Fruit fly (Drosophila melanogaster): ENCODE results near the gene CG9121.

Gene CG9121

DNA sequence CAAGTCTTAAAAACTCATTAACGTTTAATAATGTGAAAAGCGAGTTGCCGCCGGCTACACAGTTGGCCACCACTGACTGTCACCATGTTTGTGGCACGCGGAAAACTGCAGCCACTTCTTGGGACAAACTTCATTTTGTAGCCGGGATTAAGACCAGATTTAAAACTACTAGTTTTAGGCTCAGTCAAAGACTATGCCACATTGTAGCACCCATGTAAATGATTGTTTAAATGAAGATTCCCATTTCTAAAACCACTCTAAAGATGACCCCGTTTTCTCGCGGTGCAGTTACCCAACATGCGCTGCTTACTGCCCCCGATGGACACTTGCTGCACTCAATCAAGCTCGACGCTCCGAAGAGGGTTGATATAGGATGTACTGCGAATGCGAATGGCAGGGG lies 39.5 kb upstream of the CG9121 start (continued):
- TF ChIP-seq CG8632 (GFP tag; optimal IDR thresholded peaks at IDR 0.05) (peak; percentile 35), CG11294 (GFP tag; IDR thresholded peaks at IDR 0.05) (peak; percentile 16; the same call in 1 of the 2 replicates), eg (GFP tag; IDR thresholded peaks at IDR 0.05) (peak; percentile 70; the same call in 2 of the 3 replicates), CG6792 (GFP tag; optimal IDR thresholded peaks at IDR 0.05) (peak; percentile 23), fd59A (GFP tag; optimal IDR thresholded peaks at IDR 0.05) (peak; percentile 4), CG8319 (GFP tag; optimal IDR thresholded peaks at IDR 0.05) (no peak), salr (GFP tag; optimal IDR thresholded peaks at IDR 0.05) (peak in 1 of 2 experiments; percentile 46), CG6276 (GFP tag; optimal IDR thresholded peaks at IDR 0.05) (peak; percentile 24), OdsH (GFP tag; optimal IDR thresholded peaks at IDR 0.05) (peak; percentile 41), CG9139 (GFP tag; optimal IDR thresholded peaks at IDR 0.05) (no peak), svp (GFP tag) (no peak), CG11762 (GFP tag; optimal IDR thresholded peaks at IDR 0.05; ENCODE audit: insufficient read depth) (no peak), topi (GFP tag; optimal IDR thresholded peaks at IDR 0.05) (peak; percentile 12), fd85E (GFP tag; optimal IDR thresholded peaks at IDR 0.05) (no peak), ss (GFP tag; optimal IDR thresholded peaks at IDR 0.05) (no peak), Hr38 (GFP tag; optimal IDR thresholded peaks at IDR 0.05) (no peak), pdm3 (GFP tag; optimal IDR thresholded peaks at IDR 0.05) (peak; percentile 42)

DNA sequence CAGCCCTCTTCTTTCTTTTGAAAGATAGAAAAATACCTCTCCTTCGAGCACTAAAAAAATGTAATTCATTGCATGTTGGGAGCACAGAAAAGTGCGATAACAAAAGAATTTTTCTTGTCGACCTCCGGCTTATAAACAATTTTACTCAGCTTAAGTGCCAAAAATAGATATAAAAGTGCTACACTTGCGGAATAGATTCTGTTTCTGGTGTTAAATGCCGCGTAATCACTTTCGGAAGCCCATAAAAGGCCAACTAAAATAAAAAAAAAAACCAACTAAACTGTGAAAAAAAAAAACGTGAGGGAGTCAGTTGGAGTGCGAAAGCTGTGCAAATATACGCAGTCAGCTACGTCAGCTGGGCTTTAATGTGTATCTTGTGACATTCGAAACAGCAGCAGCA lies 38.8 kb upstream of the CG9121 start:
- TF ChIP-seq eg (GFP tag; IDR thresholded peaks at IDR 0.05) (0 out of 3 replicates have a peak, but pooled peaks have one; percentile 13), Smox (GFP tag; optimal IDR thresholded peaks at IDR 0.05) (no peak), Hr39 (GFP tag; optimal IDR thresholded peaks at IDR 0.05) (no peak), CG6276 (GFP tag; optimal IDR thresholded peaks at IDR 0.05) (no peak), spab (GFP tag; optimal IDR thresholded peaks at IDR 0.05) (no peak), CG31627 (GFP tag; optimal IDR thresholded peaks at IDR 0.05) (no peak), vri (GFP tag; optimal IDR thresholded peaks at IDR 0.05) (no peak), CG9139 (GFP tag; optimal IDR thresholded peaks at IDR 0.05) (no peak), fkh (GFP tag; optimal IDR thresholded peaks at IDR 0.05) (peak; percentile 32), CG11294 (GFP tag; IDR thresholded peaks at IDR 0.05) (no peak), acj6 (GFP tag; optimal IDR thresholded peaks at IDR 0.05) (no peak), Blimp-1 (GFP tag; optimal IDR thresholded peaks at IDR 0.05) (no peak), topi (GFP tag; optimal IDR thresholded peaks at IDR 0.05) (no peak), Ets21C (GFP tag; optimal IDR thresholded peaks at IDR 0.05) (no peak), CG6163 (GFP tag; IDR thresholded peaks at IDR 0.05) (no peak)

- TF ChIP-seq dsx (GFP tag; optimal IDR thresholded peaks at IDR 0.05; ENCODE audit: poor library complexity, severe bottlenecking) (no peak), fd59A (GFP tag; optimal IDR thresholded peaks at IDR 0.05) (no peak), CG3032 (tag; optimal IDR thresholded peaks at IDR 0.05) (no peak)
Measured at dm6 chr2L:5088649-5089270, 37.9 kb upstream of the CG9121 start.

DNA sequence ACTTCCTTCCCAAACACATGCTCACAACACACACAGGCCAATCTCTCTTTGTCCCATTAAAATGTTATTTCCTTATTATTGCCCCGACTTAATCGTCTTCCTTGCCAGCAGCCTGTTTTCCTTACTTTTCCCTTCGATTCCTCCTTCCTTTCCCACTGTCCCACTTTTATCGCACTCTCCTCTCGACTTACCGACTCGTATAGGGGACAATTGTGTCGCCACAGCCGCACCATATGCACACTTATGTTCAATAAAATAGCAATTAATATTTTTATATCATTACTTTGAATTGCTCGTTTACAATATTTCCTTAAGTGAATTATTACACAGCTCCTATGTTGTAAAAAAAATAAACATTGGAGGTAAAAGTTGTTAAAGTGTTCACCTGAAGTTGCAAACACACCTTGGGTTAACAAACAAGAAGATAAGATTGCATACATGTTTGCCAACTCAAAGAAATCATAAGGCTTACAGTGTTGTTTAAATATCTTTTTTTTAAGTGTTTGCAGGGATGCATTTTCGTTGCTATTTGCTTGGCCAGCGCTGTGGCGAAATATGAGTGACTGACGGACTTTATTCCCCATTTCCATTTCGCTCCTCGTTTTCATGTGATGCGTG lies 36.2 kb upstream of the CG9121 start:
- TF ChIP-seq salr (GFP tag; optimal IDR thresholded peaks at IDR 0.05), result peak; percentile 71 to 88
- TF ChIP-seq CG7368 (GFP tag; optimal IDR thresholded peaks at IDR 0.05), result peak; percentile 82
- peak; percentile 90 for TF ChIP-seq net (GFP tag; optimal IDR thresholded peaks at IDR 0.05)
- peak; percentile 89 for TF ChIP-seq Sox102F (GFP tag; optimal IDR thresholded peaks at IDR 0.05)
- TF ChIP-seq Eip93F (GFP tag; optimal IDR thresholded peaks at IDR 0.05), result peak; percentile 49
- peak; percentile 81 for TF ChIP-seq cyc (GFP tag; optimal IDR thresholded peaks at IDR 0.05)
- peak; percentile 80 for TF ChIP-seq CG3032 (tag; optimal IDR thresholded peaks at IDR 0.05)
- peak; percentile 85 for TF ChIP-seq CG8119 (GFP tag; IDR thresholded peaks at IDR 0.05)
- peak; percentile 82 for TF ChIP-seq CG15336 (GFP tag; IDR thresholded peaks at IDR 0.05)
- peak; percentile 84 for TF ChIP-seq spab (GFP tag; optimal IDR thresholded peaks at IDR 0.05)
- peak; percentile 84 for TF ChIP-seq CG31627 (GFP tag; optimal IDR thresholded peaks at IDR 0.05)
- peak; percentile 91 for TF ChIP-seq Hr4 (GFP tag; optimal IDR thresholded peaks at IDR 0.05)
- TF ChIP-seq vri (GFP tag; optimal IDR thresholded peaks at IDR 0.05), result peak; percentile 72
- TF ChIP-seq Sox14 (GFP tag; optimal IDR thresholded peaks at IDR 0.05), result peak; percentile 86
- peak; percentile 86 for TF ChIP-seq lz (GFP tag; optimal IDR thresholded peaks at IDR 0.05)
- TF ChIP-seq dsx (GFP tag; optimal IDR thresholded peaks at IDR 0.05; ENCODE audit: poor library complexity, severe bottlenecking), result peak; percentile 81
- TF ChIP-seq CG8319 (GFP tag; optimal IDR thresholded peaks at IDR 0.05), result peak; percentile 86
- peak; percentile 83 for TF ChIP-seq Ets96B (tag; optimal IDR thresholded peaks at IDR 0.05)
- TF ChIP-seq CG4318 (GFP tag; optimal IDR thresholded peaks at IDR 0.05), result peak; percentile 81
- peak; percentile 82 for TF ChIP-seq fd59A (GFP tag; optimal IDR thresholded peaks at IDR 0.05)
- peak; percentile 91 for TF ChIP-seq esn (GFP tag; optimal IDR thresholded peaks at IDR 0.05)
- peak; percentile 78 for TF ChIP-seq Ets21C (GFP tag; optimal IDR thresholded peaks at IDR 0.05)
- peak; percentile 74 for TF ChIP-seq Blimp-1 (GFP tag; optimal IDR thresholded peaks at IDR 0.05)
- peak; percentile 75 for TF ChIP-seq CG11902 (GFP tag; optimal IDR thresholded peaks at IDR 0.05)

Data from whole organism, prepupa.